Fruit fly (Drosophila melanogaster) whole organism, embryonic: ENCODE measurements around the gene ND-SGDH.

Experiments
- CG10462 ChIP-seq: fragments of 200-800 bp; sonication (Bioruptor generic); optimal IDR thresholded peaks from 2 replicates; lab custom pipeline; 2016; ENCODE audit warnings: missing biosample characterization, missing genetic modification characterization
- CG11085 ChIP-seq: fragments of 200-800 bp; sonication (Bioruptor generic); IDR thresholded peaks from 2 replicates; pipeline ENCODE4 v1.3.6; 2022; ENCODE audit warnings: missing biosample characterization, missing genetic modification characterization
- CG11093 ChIP-seq: fragments of 200-800 bp; sonication (Bioruptor generic); IDR thresholded peaks from 3 replicates; pipeline ENCODE4 v1.3.6; 2022; ENCODE audit warnings: missing biosample characterization, missing genetic modification characterization
- CG11247 ChIP-seq: fragments of 200-800 bp; sonication (Bioruptor generic); IDR thresholded peaks from 2 replicates; pipeline ENCODE4 v1.3.6; 2022; ENCODE audit warnings: missing biosample characterization, missing genetic modification characterization
- CG11398 ChIP-seq: fragments of 200-800 bp; sonication (Bioruptor generic); optimal IDR thresholded peaks from 2 replicates; lab custom pipeline; 2016; ENCODE audit warnings: missing biosample characterization, missing genetic modification characterization
- CG12659 ChIP-seq: fragments of 200-800 bp; sonication (Bioruptor generic); optimal IDR thresholded peaks from 3 replicates; lab custom pipeline; 2017; ENCODE audit warnings: mild to moderate bottlenecking, missing biosample characterization, missing genetic modification reagents, missing genetic modification characterization
- CG15601 ChIP-seq: fragments of 200-800 bp; sonication (Bioruptor generic); optimal IDR thresholded peaks from 3 replicates; lab custom pipeline; 2019; ENCODE audit warnings: missing biosample characterization, mild to moderate bottlenecking, missing genetic modification characterization, moderate library complexity
- CG1602 ChIP-seq: fragments of 200-800 bp; sonication (Bioruptor generic); optimal IDR thresholded peaks from 3 replicates; lab custom pipeline; 2016; ENCODE audit warnings: missing biosample characterization, missing genetic modification characterization
- CG16813 ChIP-seq: fragments of 200-800 bp; sonication (Bioruptor generic); IDR thresholded peaks from 3 replicates; pipeline ENCODE4 v1.3.6; 2022; ENCODE audit warnings: missing biosample characterization, missing genetic modification characterization; ENCODE audit not compliant: partially characterized antibody
- CG16815 ChIP-seq: fragments of 200-800 bp; sonication (Bioruptor generic); optimal IDR thresholded peaks from 3 replicates; lab custom pipeline; 2017; ENCODE audit warnings: missing biosample characterization, mild to moderate bottlenecking, missing genetic modification characterization
- CG17568 ChIP-seq: fragments of 200-800 bp; sonication (Bioruptor generic); optimal IDR thresholded peaks from 2 replicates; lab custom pipeline; 2018; ENCODE audit warnings: missing biosample characterization, mild to moderate bottlenecking, missing genetic modification characterization, moderate library complexity
- CG17912 ChIP-seq: fragments of 200-800 bp; sonication (Bioruptor generic); optimal IDR thresholded peaks from 2 replicates; lab custom pipeline; 2018; ENCODE audit warnings: missing biosample characterization, mild to moderate bottlenecking, missing genetic modification characterization
- CG1832 ChIP-seq: fragments of 200-800 bp; sonication (Bioruptor generic); optimal IDR thresholded peaks from 2 replicates; lab custom pipeline; 2017; ENCODE audit warnings: missing biosample characterization, mild to moderate bottlenecking, missing genetic modification characterization, inconsistent platforms
- CG2129 ChIP-seq: fragments of 200-800 bp; sonication (Bioruptor generic); IDR thresholded peaks from 2 replicates; pipeline ENCODE4 v1.3.6; 2022; ENCODE audit warnings: missing biosample characterization, missing genetic modification characterization; ENCODE audit not compliant: partially characterized antibody
- CG2202 ChIP-seq: fragments of 200-800 bp; sonication (Bioruptor generic); optimal IDR thresholded peaks from 2 replicates; lab custom pipeline; 2018; ENCODE audit warnings: missing biosample characterization, mild to moderate bottlenecking, missing genetic modification characterization
- CG32532 ChIP-seq: fragments of 200-800 bp; sonication (Bioruptor generic); IDR thresholded peaks from 2 replicates; pipeline ENCODE4 v1.3.6; 2022; ENCODE audit warnings: missing biosample characterization, missing genetic modification characterization
- CG34376 ChIP-seq: fragments of 200-800 bp; sonication (Bioruptor generic); optimal IDR thresholded peaks from 2 replicates; lab custom pipeline; 2018; ENCODE audit warnings: missing biosample characterization, mild to moderate bottlenecking, missing genetic modification characterization
- CG4360 ChIP-seq: fragments of 200-800 bp; sonication (Bioruptor generic); IDR thresholded peaks from 2 replicates; pipeline ENCODE4 v1.3.6; 2022; ENCODE audit warnings: missing biosample characterization, missing genetic modification characterization
- CG7271 ChIP-seq: fragments of 200-800 bp; sonication (Bioruptor generic); optimal IDR thresholded peaks from 2 replicates; lab custom pipeline; 2018; ENCODE audit warnings: missing biosample characterization, mild to moderate bottlenecking, missing genetic modification characterization, moderate library complexity
- CG7372 ChIP-seq: fragments of 200-800 bp; sonication (Bioruptor generic); IDR thresholded peaks from 2 replicates; pipeline ENCODE4 v1.3.6; 2022; ENCODE audit warnings: missing biosample characterization, missing genetic modification characterization
- CG7786 ChIP-seq: fragments of 200-800 bp; sonication (Bioruptor generic); optimal IDR thresholded peaks from 2 replicates; lab custom pipeline; 2016; ENCODE audit warnings: missing biosample characterization, missing genetic modification characterization
- CG8359 ChIP-seq: fragments of 200-800 bp; sonication (Bioruptor generic); optimal IDR thresholded peaks from 2 replicates; lab custom pipeline; 2017; ENCODE audit warnings: missing biosample characterization, mild to moderate bottlenecking, missing genetic modification characterization, borderline replicate concordance
- CG9215 ChIP-seq: fragments of 200-800 bp; sonication (Bioruptor generic); IDR thresholded peaks from 2 replicates; pipeline ENCODE4 v1.3.6; 2022; ENCODE audit warnings: missing biosample characterization, missing genetic modification characterization
- D19A ChIP-seq: fragments of 200-800 bp; optimal IDR thresholded peaks from 3 replicates; lab custom pipeline; 2019; ENCODE audit warnings: missing biosample characterization, mild to moderate bottlenecking, missing genetic modification characterization, moderate library complexity
- Dek ChIP-seq: fragments of 200-800 bp; sonication (Bioruptor generic); optimal IDR thresholded peaks from 3 replicates; lab custom pipeline; 2019; ENCODE audit warnings: missing biosample characterization, mild to moderate bottlenecking, missing genetic modification characterization, moderate library complexity
- GATAe ChIP-seq: fragments of 200-800 bp; sonication (Bioruptor generic); conservative IDR thresholded peaks from 2 replicates; pipeline ENCODE4 v1.3.6; 2022; ENCODE audit warnings: missing biosample characterization, missing genetic modification characterization
- HmgZ ChIP-seq: fragments of 200-800 bp; sonication (Bioruptor generic); optimal IDR thresholded peaks from 2 replicates; lab custom pipeline; 2018; ENCODE audit warnings: missing biosample characterization, mild to moderate bottlenecking, missing genetic modification characterization
- Hr39 ChIP-seq: fragments of >200 bp; optimal IDR thresholded peaks from 2 replicates; lab custom pipeline; 2017
- Hsf ChIP-seq: fragments of 200-800 bp; sonication (Bioruptor generic); optimal IDR thresholded peaks from 3 replicates; lab custom pipeline; 2016; ENCODE audit warnings: missing biosample characterization, missing genetic modification characterization
- Kr ChIP-seq: fragments of 200-800 bp; sonication (Bioruptor generic); optimal IDR thresholded peaks from 2 replicates; lab custom pipeline; 2017; ENCODE audit warnings: missing biosample characterization, mild to moderate bottlenecking, missing genetic modification characterization
- Med ChIP-seq: fragments of 200-800 bp; sonication (Bioruptor generic); peaks from one replicate; lab custom pipeline; 2016; ENCODE audit warnings: missing biosample characterization, missing genetic modification characterization, mild to moderate bottlenecking, inconsistent platforms, moderate library complexity
- Trl ChIP-seq, 3 experiments: fragments of >200 bp in 2 of 3; fragments of 200-800 bp in 1 of 3; sonication (Bioruptor generic) in 1 of 3; optimal IDR thresholded peaks; 2 replicates in 1 of 3; 3 replicates in 2 of 3; lab custom pipeline; 2016 to 2017; ENCODE audit warnings: missing biosample characterization in 1 of 3, missing genetic modification characterization in 1 of 3
- YL-1 ChIP-seq: fragments of 200-800 bp; sonication (Bioruptor generic); optimal IDR thresholded peaks from 3 replicates; lab custom pipeline; 2017; ENCODE audit warnings: missing biosample characterization, mild to moderate bottlenecking, missing genetic modification characterization
- az2 ChIP-seq: fragments of 200-800 bp; sonication (Bioruptor generic); optimal IDR thresholded peaks from 3 replicates; lab custom pipeline; 2016; ENCODE audit warnings: missing biosample characterization, missing genetic modification characterization
- bab2 ChIP-seq: fragments of 200-800 bp; sonication (Bioruptor generic); optimal IDR thresholded peaks from 2 replicates; lab custom pipeline; 2016; ENCODE audit warnings: missing biosample characterization, missing genetic modification characterization
- cad ChIP-seq: fragments of >200 bp; optimal IDR thresholded peaks from 2 replicates; lab custom pipeline; 2017; ENCODE audit warnings: missing biosample characterization, missing genetic modification characterization
- cas ChIP-seq: fragments of 200-800 bp; sonication (Bioruptor generic); IDR thresholded peaks from 2 replicates; pipeline ENCODE4 v1.3.6; 2022; ENCODE audit warnings: missing biosample characterization, missing genetic modification characterization
- dm ChIP-seq: fragments of 200-800 bp; sonication (Bioruptor generic); optimal IDR thresholded peaks from 3 replicates; lab custom pipeline; 2016; ENCODE audit warnings: missing biosample characterization, missing genetic modification characterization
- esg ChIP-seq: fragments of 200-800 bp; sonication (Bioruptor generic); conservative IDR thresholded peaks from 2 replicates; pipeline ENCODE4 v1.3.6; 2022; ENCODE audit warnings: missing biosample characterization, missing genetic modification characterization
- exex ChIP-seq: fragments of 200-800 bp; sonication (Bioruptor generic); optimal IDR thresholded peaks from 4 replicates; lab custom pipeline; 2018; ENCODE audit warnings: missing biosample characterization, mild to moderate bottlenecking, missing genetic modification characterization, moderate library complexity
- her ChIP-seq: fragments of 200-800 bp; sonication (Bioruptor generic); optimal IDR thresholded peaks from 2 replicates; lab custom pipeline; 2016; ENCODE audit warnings: missing biosample characterization, missing genetic modification characterization
- lilli ChIP-seq: fragments of 200-800 bp; sonication (Bioruptor generic); optimal IDR thresholded peaks from 3 replicates; lab custom pipeline; 2016; ENCODE audit warnings: missing biosample characterization, missing genetic modification characterization
- mld ChIP-seq: fragments of 200-800 bp; sonication (Bioruptor generic); IDR thresholded peaks from 3 replicates; pipeline ENCODE4 v1.3.6; 2022; ENCODE audit warnings: missing biosample characterization, missing genetic modification characterization; ENCODE audit not compliant: partially characterized antibody
- run ChIP-seq: fragments of 200-800 bp; sonication (Bioruptor generic); optimal IDR thresholded peaks from 3 replicates; lab custom pipeline; 2018; ENCODE audit warnings: missing biosample characterization, mild to moderate bottlenecking, missing genetic modification characterization
- sd ChIP-seq: fragments of 200-800 bp; sonication (Bioruptor generic); optimal IDR thresholded peaks from 3 replicates; lab custom pipeline; 2018; ENCODE audit warnings: missing biosample characterization, mild to moderate bottlenecking, missing genetic modification characterization, moderate library complexity
- sens ChIP-seq: fragments of 200-800 bp; sonication (Bioruptor generic); peaks from one replicate; lab custom pipeline; 2016; ENCODE audit warnings: missing biosample characterization, missing genetic modification characterization
- sim ChIP-seq: fragments of 200-800 bp; sonication (Bioruptor generic); IDR thresholded peaks from 2 replicates; pipeline ENCODE4 v1.3.6; 2022; ENCODE audit warnings: missing biosample characterization, missing genetic modification characterization
- sima ChIP-seq: fragments of 200-800 bp; sonication (Bioruptor generic); optimal IDR thresholded peaks from 2 replicates; lab custom pipeline; 2016; ENCODE audit warnings: missing biosample characterization, missing genetic modification characterization
- tna ChIP-seq: fragments of 200-800 bp; sonication (Bioruptor generic); IDR thresholded peaks from 2 replicates; pipeline ENCODE4 v1.3.6; 2022; ENCODE audit warnings: missing biosample characterization, missing genetic modification characterization; ENCODE audit not compliant: partially characterized antibody
- vvl ChIP-seq: fragments of 200-800 bp; sonication (Bioruptor generic); IDR thresholded peaks from 2 replicates; pipeline ENCODE4 v1.3.6; 2022; ENCODE audit warnings: missing biosample characterization, missing genetic modification characterization
- zfh1 ChIP-seq: fragments of 200-800 bp; sonication (Bioruptor generic); IDR thresholded peaks from 3 replicates; pipeline ENCODE4 v1.3.6; 2022; ENCODE audit warnings: missing biosample characterization, missing genetic modification characterization

Gene ND-SGDH

dm6 chr3L:12124138-12124583 lies 14.2 kb downstream of the ND-SGDH start (continued):
- TF ChIP-seq lilli (no peak), bab2 (GFP tag; lab: Kevin White, UChicago) (no peak), sim (GFP tag; lab: Robert Waterston, UW) (no peak), CG17912 (peak; percentile 76), Kr (GFP tag; lab: Kevin White, UChicago) (no peak), HmgZ (tag; lab: Kevin White, UChicago) (peak; percentile 93), CG4360 (GFP tag; lab: Robert Waterston, UW) (no peak)

dm6 chr3L:12122891-12123290 lies 15.5 kb downstream of the ND-SGDH start:
- TF ChIP-seq Trl (optimal IDR thresholded peaks at IDR 0.05; lab: Kevin White, UChicago): no peak
- TF ChIP-seq Trl (GFP tag; optimal IDR thresholded peaks at IDR 0.05; lab: Kevin White, UChicago): no peak
- no peak for TF ChIP-seq CG17568 (GFP tag; lab: Kevin White, UChicago)
- no peak for TF ChIP-seq her (GFP tag; lab: Kevin White, UChicago)
- TF ChIP-seq CG2129: no peak
- no peak for TF ChIP-seq YL-1 (GFP tag; lab: Kevin White, UChicago)
- TF ChIP-seq CG11085 (GFP tag; lab: Robert Waterston, UW): no peak
- TF ChIP-seq CG7271 (tag; lab: Kevin White, UChicago): no peak
- TF ChIP-seq cad (GFP tag; lab: Kevin White, UChicago): no peak
- no peak for TF ChIP-seq run
- TF ChIP-seq Hsf (GFP tag; lab: Kevin White, UChicago): no peak
- TF ChIP-seq GATAe (GFP tag; lab: Robert Waterston, UW): no peak
- TF ChIP-seq zfh1 (GFP tag; lab: Robert Waterston, UW): no peak
- peak; percentile 51 for TF ChIP-seq sens (GFP tag; lab: Kevin White, UChicago)
- no peak for TF ChIP-seq vvl
- no peak for TF ChIP-seq esg
- TF ChIP-seq CG11247 (GFP tag; lab: Robert Waterston, UW): no peak
- no peak for TF ChIP-seq CG9215 (GFP tag; lab: Robert Waterston, UW)
- TF ChIP-seq dm (GFP tag; lab: Kevin White, UChicago): no peak
- no peak for TF ChIP-seq CG10462
- no peak for TF ChIP-seq tna
- TF ChIP-seq cas: no peak
- no peak for TF ChIP-seq CG12659 (GFP tag; lab: Kevin White, UChicago)
- no peak for TF ChIP-seq CG16815 (GFP tag; lab: Kevin White, UChicago)
- TF ChIP-seq CG16813 (GFP tag; lab: Robert Waterston, UW): 0 out of 3 replicates have a peak, but pooled peaks have one; percentile 15
- no peak for TF ChIP-seq mld (GFP tag; lab: Robert Waterston, UW)
- no peak for TF ChIP-seq az2
- peak; percentile 10 for TF ChIP-seq Med (GFP tag; lab: Kevin White, UChicago)
- no peak for TF ChIP-seq CG15601 (tag; lab: Kevin White, UChicago)
- TF ChIP-seq CG1832: no peak
- no peak for TF ChIP-seq CG7372
- TF ChIP-seq Hr39 (lab: Kevin White, UChicago): peak; percentile 76
- no peak for TF ChIP-seq CG2202 (tag; lab: Kevin White, UChicago)

dm6 chr3L:12119875-12120485 lies 18.4 kb downstream of the ND-SGDH start, which contains the start of gene CG11560:
TSS of gene CG11560 (plus strand) at chr3L:12120019.
- TF ChIP-seq CG11398 (GFP tag; lab: Kevin White, UChicago) (no peak), CG34376 (GFP tag; lab: Kevin White, UChicago) (no peak), sd (tag; lab: Kevin White, UChicago) (no peak), CG8359 (GFP tag; lab: Kevin White, UChicago) (no peak), exex (tag; lab: Kevin White, UChicago) (no peak), CG7786 (GFP tag; lab: Kevin White, UChicago) (no peak), CG2202 (tag; lab: Kevin White, UChicago) (no peak), CG11093 (no peak), CG1602 (no peak), CG32532 (GFP tag; lab: Robert Waterston, UW) (no peak), sima (GFP tag; lab: Kevin White, UChicago) (no peak), CG7372 (no peak), Dek (tag; lab: Kevin White, UChicago) (no peak), D19A (no peak)
